Worm (Caenorhabditis elegans): Measurements from ENCODE around the gene eif-3.K.

The eif-3.K gene

ce11 chrV:12928929-12929532, 24.8 kb upstream of the eif-3.K start, which contains the start of gene T16G1.2:
TSS of gene T16G1.2 (plus strand) at chrV:12929482.
- TF ChIP-seq tbx-8 (GFP tag; optimal IDR thresholded peaks at IDR 0.05) (no peak), blmp-1 (tag; optimal IDR thresholded peaks at IDR 0.05) (peak; percentile 24), nhr-237 (tag; optimal IDR thresholded peaks at IDR 0.05) (no peak), mab-5 (tag; optimal IDR thresholded peaks at IDR 0.05) (no peak), nhr-28 (tag; optimal IDR thresholded peaks at IDR 0.05) (no peak), ceh-39 (tag; optimal IDR thresholded peaks at IDR 0.05) (no peak), nhr-2 (tag; optimal IDR thresholded peaks at IDR 0.05) (no peak)

- TF ChIP-seq ceh-39 (tag; optimal IDR thresholded peaks at IDR 0.05), result no peak
Observed at ce11 chrV:12933654-12934053, 20.1 kb upstream of the eif-3.K start.

DNA sequence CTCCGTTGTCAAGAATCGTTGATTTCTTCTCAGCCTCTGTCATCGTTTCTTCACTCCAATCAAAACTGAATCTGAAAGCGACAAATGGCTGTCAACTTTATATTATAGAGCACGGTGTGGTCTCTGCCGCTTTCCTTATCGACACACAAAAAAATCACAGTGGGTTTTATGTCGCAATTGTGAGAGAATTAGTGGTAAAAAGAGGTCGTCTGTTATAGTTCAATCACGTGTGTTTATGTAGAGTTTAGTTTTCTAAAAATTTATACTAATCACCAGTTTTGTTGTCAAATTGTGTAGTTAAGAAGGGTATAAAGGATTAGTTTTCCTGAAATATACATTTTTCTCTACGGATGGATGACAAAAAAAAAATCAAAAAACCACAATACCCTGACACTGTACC, 18.8 kb upstream of the eif-3.K start, which contains the start of gene T16G1.7:
TSS of gene T16G1.7 (minus strand) at position 137 of the 400 bp plus-strand sequence.
- TF ChIP-seq ceh-43 (GFP tag; optimal IDR thresholded peaks at IDR 0.05) (no peak), unc-120 (tag; optimal IDR thresholded peaks at IDR 0.05; ENCODE audit: poor library complexity, severe bottlenecking) (no peak), lin-13 (tag; optimal IDR thresholded peaks at IDR 0.05) (no peak), snpc-4 (tag; optimal IDR thresholded peaks at IDR 0.05) (no peak), mep-1 (tag; optimal IDR thresholded peaks at IDR 0.05) (no peak), nhr-76 (tag; optimal IDR thresholded peaks at IDR 0.05) (no peak), ceh-39 (tag; optimal IDR thresholded peaks at IDR 0.05) (no peak), bed-3 (GFP tag; optimal IDR thresholded peaks at IDR 0.05) (no peak), cnd-1 (tag; optimal IDR thresholded peaks at IDR 0.05) (no peak), flh-1 (GFP tag; optimal IDR thresholded peaks at IDR 0.05) (no peak), ham-2 (GFP tag; optimal IDR thresholded peaks at IDR 0.05) (no peak), sem-2 (GFP tag; optimal IDR thresholded peaks at IDR 0.05) (no peak)

- no peak for TF ChIP-seq zip-8 (tag; optimal IDR thresholded peaks at IDR 0.05)
- TF ChIP-seq ceh-43 (GFP tag; optimal IDR thresholded peaks at IDR 0.05), result no peak
- no peak for TF ChIP-seq ceh-83 (GFP tag; optimal IDR thresholded peaks at IDR 0.05)
- no peak for TF ChIP-seq ceh-39 (tag; optimal IDR thresholded peaks at IDR 0.05)
- no peak for TF ChIP-seq cnd-1 (tag; optimal IDR thresholded peaks at IDR 0.05)
- TF ChIP-seq nhr-2 (tag; optimal IDR thresholded peaks at IDR 0.05), result no peak
- TF ChIP-seq sem-2 (GFP tag; optimal IDR thresholded peaks at IDR 0.05), result no peak
- TF ChIP-seq blmp-1 (tag; optimal IDR thresholded peaks at IDR 0.05), result no peak
- no peak for TF ChIP-seq drap-1 (GFP tag; optimal IDR thresholded peaks at IDR 0.05)
- TF ChIP-seq ham-2 (GFP tag; optimal IDR thresholded peaks at IDR 0.05), result no peak
- TF ChIP-seq lsy-2 (tag; optimal IDR thresholded peaks at IDR 0.05), result no peak
- TF ChIP-seq lin-32 (GFP tag; optimal IDR thresholded peaks at IDR 0.05), result no peak
- TF ChIP-seq mab-5 (tag; optimal IDR thresholded peaks at IDR 0.05), result no peak
- TF ChIP-seq nhr-28 (tag; optimal IDR thresholded peaks at IDR 0.05), result no peak
- TF ChIP-seq ztf-11 (tag; optimal IDR thresholded peaks at IDR 0.05), result no peak
- TF ChIP-seq unc-39 (tag; optimal IDR thresholded peaks at IDR 0.05), result no peak
Observed at ce11 chrV:12937098-12937497, 16.7 kb upstream of the eif-3.K start, which contains the start of gene T16G1.6. TSS of gene T16G1.6 (minus strand) at chrV:12937174.

ce11 chrV:12939434-12939833, 14.4 kb upstream of the eif-3.K start, which contains the start of gene T16G1.5:
TSS of gene T16G1.5 (minus strand) at chrV:12939552.
- TF ChIP-seq tbx-8 (GFP tag; optimal IDR thresholded peaks at IDR 0.05) (no peak), zip-8 (tag; optimal IDR thresholded peaks at IDR 0.05) (peak; percentile 39)

DNA sequence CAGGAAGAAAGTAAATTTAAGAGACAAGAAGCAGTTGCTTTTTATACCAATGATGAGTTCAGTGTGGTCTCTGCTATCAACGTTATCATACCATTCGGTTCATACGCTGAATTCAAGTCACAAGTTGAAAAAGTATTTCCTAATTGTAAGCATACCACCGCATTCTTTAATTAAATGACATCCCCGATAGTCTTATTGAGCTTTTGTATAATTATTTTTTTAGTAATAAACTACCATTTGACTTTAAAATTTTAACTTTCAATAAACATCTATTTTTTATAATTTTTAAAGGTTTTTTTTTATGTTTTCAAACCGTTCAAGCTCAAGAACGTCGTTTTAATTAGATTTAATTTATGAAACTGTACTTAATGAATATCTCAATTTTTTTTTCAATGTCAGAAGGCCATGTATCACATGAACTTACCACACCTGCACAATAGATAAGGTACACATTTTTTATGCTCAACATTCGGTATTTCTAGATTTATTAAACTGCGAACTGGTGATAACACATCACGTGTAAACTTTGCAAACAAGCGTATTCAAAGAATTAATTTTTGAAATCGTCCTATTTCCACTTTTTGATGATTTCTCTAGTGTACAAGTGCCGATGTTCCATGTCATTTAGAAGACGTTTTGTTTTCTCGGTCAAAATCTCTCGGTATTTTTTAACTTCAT, 11.9 kb upstream of the eif-3.K start, which contains the start of gene T16G1.4:
TSS of gene T16G1.4 (minus strand) at position 51 of the 678 bp plus-strand sequence.
- TF ChIP-seq nhr-12 (tag; optimal IDR thresholded peaks at IDR 0.05) (no peak), ham-2 (GFP tag; optimal IDR thresholded peaks at IDR 0.05) (no peak), mls-2 (tag; optimal IDR thresholded peaks at IDR 0.05) (no peak), lin-32 (GFP tag; optimal IDR thresholded peaks at IDR 0.05) (no peak), unc-120 (tag; optimal IDR thresholded peaks at IDR 0.05; ENCODE audit: poor library complexity, severe bottlenecking) (no peak), lsy-2 (tag; optimal IDR thresholded peaks at IDR 0.05) (no peak), cnd-1 (tag; optimal IDR thresholded peaks at IDR 0.05) (no peak), zip-8 (tag; optimal IDR thresholded peaks at IDR 0.05) (no peak), nhr-76 (tag; optimal IDR thresholded peaks at IDR 0.05) (no peak), ceh-39 (tag; optimal IDR thresholded peaks at IDR 0.05) (no peak), nhr-28 (tag; optimal IDR thresholded peaks at IDR 0.05) (no peak), ztf-11 (tag; optimal IDR thresholded peaks at IDR 0.05) (no peak), M03D4.4 (tag; optimal IDR thresholded peaks at IDR 0.05) (no peak), hlh-1 (tag; optimal IDR thresholded peaks at IDR 0.05) (no peak), ceh-83 (GFP tag; optimal IDR thresholded peaks at IDR 0.05) (no peak), ceh-43 (GFP tag; optimal IDR thresholded peaks at IDR 0.05) (no peak), mab-5 (tag; optimal IDR thresholded peaks at IDR 0.05) (no peak), tbx-8 (GFP tag; optimal IDR thresholded peaks at IDR 0.05) (no peak), snpc-4 (tag; optimal IDR thresholded peaks at IDR 0.05) (no peak)

Data from whole organism, mixed stage, embryonic.